Fruit fly (Drosophila melanogaster): ENCODE results near the gene AhcyL2.

DNA sequence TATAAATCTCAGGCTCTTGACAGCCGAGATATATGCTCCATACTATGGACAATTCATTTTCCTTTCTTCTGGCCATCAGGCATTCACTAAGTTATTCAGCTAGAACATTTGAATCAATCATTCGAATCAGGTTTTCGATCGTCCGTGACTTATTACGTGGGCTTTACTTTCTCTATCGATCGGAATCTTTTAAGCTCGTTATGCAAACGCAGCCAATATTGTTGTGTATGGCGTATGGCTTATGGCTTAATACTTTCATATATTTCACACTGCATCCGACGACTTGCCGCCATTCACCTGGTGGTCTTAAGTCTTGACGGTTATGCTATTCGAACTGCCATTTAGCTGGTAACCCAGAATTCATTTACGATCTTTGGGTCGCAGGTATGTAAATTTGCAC, 34.2 kb upstream of the AhcyL2 start:
- no peak for TF ChIP-seq CG4820 (GFP tag; optimal IDR thresholded peaks at IDR 0.05)
- no peak for TF ChIP-seq gsb-n (tag; optimal IDR thresholded peaks at IDR 0.05)
- no peak for TF ChIP-seq kay (GFP tag; optimal IDR thresholded peaks at IDR 0.05)
- TF ChIP-seq Rx (GFP tag; IDR thresholded peaks at IDR 0.05) = no peak
- no peak for TF ChIP-seq Dek (tag; optimal IDR thresholded peaks at IDR 0.05)
- no peak for TF ChIP-seq ara (GFP tag; IDR thresholded peaks at IDR 0.05)
- no peak for TF ChIP-seq CG6254 (GFP tag; optimal IDR thresholded peaks at IDR 0.05)
- TF ChIP-seq wdn (GFP tag; IDR thresholded peaks at IDR 0.05) = no peak
- no peak for TF ChIP-seq CG17385 (GFP tag; optimal IDR thresholded peaks at IDR 0.05)
- TF ChIP-seq CG1529 (GFP tag; optimal IDR thresholded peaks at IDR 0.05) = no peak
- TF ChIP-seq Vsx1 (GFP tag; optimal IDR thresholded peaks at IDR 0.05) = no peak
- no peak for TF ChIP-seq CG11247 (GFP tag; IDR thresholded peaks at IDR 0.05)
- no peak for TF ChIP-seq scrt (GFP tag; optimal IDR thresholded peaks at IDR 0.05)

Measured in whole organism, embryonic.